Worm (Caenorhabditis elegans) whole organism, mixed stage, embryonic: ENCODE measurements around the gene hlh-14.

Experiments
- blmp-1 ChIP-seq: fragments of 150-350 bp; optimal IDR thresholded peaks from 2 replicates; lab custom pipeline; 2014; ENCODE audit warnings: missing biosample characterization, missing genetic modification characterization
- drap-1 ChIP-seq: fragments of 200-800 bp; sonication (Bioruptor generic); optimal IDR thresholded peaks from 3 replicates; lab custom pipeline; 2018; ENCODE audit warnings: mild to moderate bottlenecking, missing genetic modification characterization, missing compliant biosample characterization
- nhr-237 ChIP-seq: fragments of 150-350 bp; optimal IDR thresholded peaks from 2 replicates; lab custom pipeline; 2014; ENCODE audit warnings: missing biosample characterization, missing genetic modification characterization
- nhr-76 ChIP-seq: sonication (generic microtip); optimal IDR thresholded peaks from 2 replicates; lab custom pipeline; 2017; ENCODE audit warnings: missing biosample characterization, missing genetic modification characterization
- pha-4 ChIP-seq: fragments of 150-350 bp; optimal IDR thresholded peaks from 2 replicates; lab custom pipeline; 2018; ENCODE audit warnings: missing biosample characterization, missing genetic modification reagents, missing genetic modification characterization

DNA sequence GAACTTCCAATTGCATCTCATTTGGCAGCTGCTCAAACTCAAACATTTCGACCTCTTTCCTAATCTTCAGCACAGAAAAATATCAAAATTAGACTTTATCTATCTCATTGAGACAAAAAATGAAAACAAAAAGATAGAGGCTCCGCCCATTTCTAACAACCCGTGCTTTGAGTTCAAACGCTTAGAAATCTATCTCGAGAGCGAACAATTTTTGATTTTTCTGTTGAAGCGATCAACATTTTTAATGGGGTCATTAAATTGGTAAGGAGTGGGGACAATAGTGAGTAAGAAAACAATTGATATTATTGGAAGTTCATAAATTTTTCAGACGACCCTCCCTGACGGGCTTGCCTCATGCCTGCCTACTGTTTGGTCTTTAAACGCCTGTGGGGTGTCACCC, 39.8 kb downstream of the hlh-14 start, which contains the start of the genes C25H3.10 and C25H3.1:
- TF ChIP-seq blmp-1 (tag; lab: Kevin White, UChicago) (no peak), drap-1 (GFP tag; lab: Kevin White, UChicago) (no peak), nhr-76 (tag; lab: Kevin White, UChicago) (no peak), pha-4 (tag; lab: Kevin White, UChicago) (no peak), nhr-237 (tag; lab: Kevin White, UChicago) (no peak)
